Worm (Caenorhabditis elegans): ENCODE data around the gene ZK1248.19.
A peak's percentile ranks its signal among the peaks of the same experiment; 100 is the strongest.

ce11 chrII:5866920-5867319 is 27.7 kb upstream of the ZK1248.19 start:
- no peak for TF ChIP-seq ttx-3 (tag; optimal IDR thresholded peaks at IDR 0.05)
- TF ChIP-seq gmeb-2 (tag; optimal IDR thresholded peaks at IDR 0.05), result no peak
- no peak for TF ChIP-seq pqm-1 (tag; optimal IDR thresholded peaks at IDR 0.05)
- TF ChIP-seq ama-1 (optimal IDR thresholded peaks at IDR 0.05), result no peak
- TF ChIP-seq nhr-11 (tag; optimal IDR thresholded peaks at IDR 0.05), result no peak
- TF ChIP-seq ets-4 (tag; optimal IDR thresholded peaks at IDR 0.05), result no peak
- TF ChIP-seq pag-3 (tag; optimal IDR thresholded peaks at IDR 0.05; ENCODE audit: borderline replicate concordance), result no peak
- peak; percentile 75 for TF ChIP-seq nfya-1 (tag; optimal IDR thresholded peaks at IDR 0.05)
- TF ChIP-seq hlh-30 (tag; optimal IDR thresholded peaks at IDR 0.05; ENCODE audit: insufficient read depth), result no peak
- no peak for TF ChIP-seq ceh-19 (GFP tag; optimal IDR thresholded peaks at IDR 0.05)

Measured in whole organism, late embryonic.